Fruit fly (Drosophila melanogaster) S2 (cell line): ENCODE results near the gene Noc1.

Source experiments
- CG8478 ChIP-seq: fragments of >200 bp; optimal IDR thresholded peaks from 2 replicates; lab custom pipeline; 2018
- CTCF ChIP-seq, 2 experiments: fragments of >200 bp; optimal IDR thresholded peaks; 2 replicates each; lab custom pipeline; 2018

dm6 chr3L:11113198-11114197 lies 38.9 kb downstream of the Noc1 start, which contains the start of gene Sod1:
- no peak for TF ChIP-seq CTCF (optimal IDR thresholded peaks at IDR 0.05; lab: Kevin White, UChicago)
- no peak for TF ChIP-seq CG8478 (lab: Kevin White, UChicago)
